Fruit fly (Drosophila melanogaster) whole organism, embryonic: ENCODE results near the gene CG6052.

Experiments
- B-H1 ChIP-seq: fragments of 200-800 bp; sonication (Bioruptor generic); IDR thresholded peaks from 3 replicates; pipeline ENCODE4 v1.3.6; 2022; ENCODE audit warnings: missing biosample characterization, missing genetic modification characterization
- CG10543 ChIP-seq: fragments of 200-800 bp; sonication (Bioruptor generic); optimal IDR thresholded peaks from 3 replicates; lab custom pipeline; 2017; ENCODE audit warnings: missing biosample characterization, mild to moderate bottlenecking, missing genetic modification characterization, moderate library complexity
- CG10979 ChIP-seq: fragments of 200-800 bp; sonication (Bioruptor generic); optimal IDR thresholded peaks from 2 replicates; lab custom pipeline; 2018; ENCODE audit warnings: missing biosample characterization, mild to moderate bottlenecking, missing genetic modification characterization, moderate library complexity
- CG12155 ChIP-seq: fragments of 200-800 bp; sonication (Bioruptor generic); optimal IDR thresholded peaks from 3 replicates; lab custom pipeline; 2016; ENCODE audit warnings: missing biosample characterization, missing genetic modification characterization
- CG12299 ChIP-seq: fragments of 200-800 bp; sonication (Bioruptor generic); optimal IDR thresholded peaks from 2 replicates; lab custom pipeline; 2018; ENCODE audit warnings: missing biosample characterization, mild to moderate bottlenecking, missing genetic modification characterization
- CG17568 ChIP-seq: fragments of 200-800 bp; sonication (Bioruptor generic); optimal IDR thresholded peaks from 2 replicates; lab custom pipeline; 2018; ENCODE audit warnings: missing biosample characterization, mild to moderate bottlenecking, missing genetic modification characterization, moderate library complexity
- CG17912 ChIP-seq: fragments of 200-800 bp; sonication (Bioruptor generic); optimal IDR thresholded peaks from 2 replicates; lab custom pipeline; 2018; ENCODE audit warnings: missing biosample characterization, mild to moderate bottlenecking, missing genetic modification characterization
- CG2129 ChIP-seq: fragments of 200-800 bp; sonication (Bioruptor generic); IDR thresholded peaks from 2 replicates; pipeline ENCODE4 v1.3.6; 2022; ENCODE audit warnings: missing biosample characterization, missing genetic modification characterization; ENCODE audit not compliant: partially characterized antibody
- CG3065 ChIP-seq: fragments of 200-800 bp; sonication (Bioruptor generic); optimal IDR thresholded peaks from 2 replicates; lab custom pipeline; 2016; ENCODE audit warnings: missing biosample characterization, missing genetic modification characterization
- CG33213 ChIP-seq: fragments of 200-800 bp; sonication (Bioruptor generic); optimal IDR thresholded peaks from 3 replicates; lab custom pipeline; 2016; ENCODE audit warnings: missing biosample characterization, missing genetic modification characterization
- CG3726 ChIP-seq: fragments of 200-800 bp; sonication (Bioruptor generic); IDR thresholded peaks from 3 replicates; pipeline ENCODE4, ENCODE4 v1.3.6; 2022; ENCODE audit warnings: missing biosample characterization, missing genetic modification characterization
- CG4404 ChIP-seq: fragments of 200-800 bp; sonication (Bioruptor generic); IDR thresholded peaks from 2 replicates; pipeline ENCODE4 v1.3.6; 2022; ENCODE audit warnings: missing biosample characterization, missing genetic modification characterization
- CG4854 ChIP-seq: fragments of 200-800 bp; sonication (Bioruptor generic); optimal IDR thresholded peaks from 2 replicates; lab custom pipeline; 2016; ENCODE audit warnings: missing biosample characterization, missing genetic modification characterization, inconsistent platforms
- CG8359 ChIP-seq: fragments of 200-800 bp; sonication (Bioruptor generic); optimal IDR thresholded peaks from 2 replicates; lab custom pipeline; 2017; ENCODE audit warnings: missing biosample characterization, mild to moderate bottlenecking, missing genetic modification characterization, borderline replicate concordance
- CHES-1-like ChIP-seq: fragments of 200-800 bp; sonication (Bioruptor generic); optimal IDR thresholded peaks from 2 replicates; lab custom pipeline; 2016; ENCODE audit warnings: missing biosample characterization, missing genetic modification characterization
- Eip74EF ChIP-seq, 2 experiments: fragments of 200-800 bp in 1 of 2; fragments of >200 bp in 1 of 2; sonication (Bioruptor generic) in 1 of 2; optimal IDR thresholded peaks; 2 replicates each; lab custom pipeline; 2017 to 2019; ENCODE audit warnings: missing biosample characterization in 2 of 2, missing genetic modification characterization in 2 of 2, mild to moderate bottlenecking in 1 of 2, moderate library complexity in 1 of 2
- Fer3 ChIP-seq: fragments of 200-800 bp; sonication (Bioruptor generic); optimal IDR thresholded peaks from 2 replicates; lab custom pipeline; 2018; ENCODE audit warnings: missing biosample characterization, mild to moderate bottlenecking, missing genetic modification characterization, moderate library complexity
- HLH54F ChIP-seq: fragments of 200-800 bp; sonication (Bioruptor generic); optimal IDR thresholded peaks from 3 replicates; lab custom pipeline; 2016; ENCODE audit warnings: missing biosample characterization, missing genetic modification characterization
- Hmr ChIP-seq: fragments of 200-800 bp; sonication (Bioruptor generic); optimal IDR thresholded peaks from 3 replicates; lab custom pipeline; 2017; ENCODE audit warnings: mild to moderate bottlenecking, missing biosample characterization, missing genetic modification reagents, missing genetic modification characterization
- Hmx ChIP-seq: fragments of 200-800 bp; sonication (Bioruptor generic); optimal IDR thresholded peaks from 2 replicates; lab custom pipeline; 2016; ENCODE audit warnings: missing biosample characterization, missing genetic modification characterization
- MBD-R2 ChIP-seq: fragments of 200-800 bp; sonication (Bioruptor generic); IDR thresholded peaks from 2 replicates; pipeline ENCODE4 v1.3.6; 2022; ENCODE audit warnings: missing biosample characterization, missing genetic modification characterization
- MTF-1 ChIP-seq: fragments of 200-800 bp; sonication (Bioruptor generic); optimal IDR thresholded peaks from 2 replicates; lab custom pipeline; 2018; ENCODE audit warnings: missing biosample characterization, mild to moderate bottlenecking, missing genetic modification characterization, borderline replicate concordance
- Meics ChIP-seq: fragments of 200-800 bp; sonication (Bioruptor generic); optimal IDR thresholded peaks from 2 replicates; lab custom pipeline; 2017; ENCODE audit warnings: missing biosample characterization, mild to moderate bottlenecking, missing genetic modification characterization
- NK7.1 ChIP-seq: fragments of 200-800 bp; sonication (Bioruptor generic); optimal IDR thresholded peaks from 3 replicates; lab custom pipeline; 2016; ENCODE audit warnings: missing biosample characterization, missing genetic modification characterization
- NfI ChIP-seq: fragments of 200-800 bp; sonication (Bioruptor generic); optimal IDR thresholded peaks from 3 replicates; lab custom pipeline; 2018; ENCODE audit warnings: missing biosample characterization, mild to moderate bottlenecking, missing genetic modification characterization, moderate library complexity
- Ssrp ChIP-seq: fragments of 200-800 bp; sonication (Bioruptor generic); optimal IDR thresholded peaks from 2 replicates; lab custom pipeline; 2018; ENCODE audit warnings: missing biosample characterization, mild to moderate bottlenecking, missing genetic modification characterization, moderate library complexity
- ase ChIP-seq: fragments of 200-800 bp; sonication (Bioruptor generic); IDR thresholded peaks from 3 replicates; pipeline ENCODE4 v1.3.6; 2022; ENCODE audit warnings: missing biosample characterization, missing genetic modification characterization
- az2 ChIP-seq: fragments of 200-800 bp; sonication (Bioruptor generic); optimal IDR thresholded peaks from 3 replicates; lab custom pipeline; 2016; ENCODE audit warnings: missing biosample characterization, missing genetic modification characterization
- bbx ChIP-seq: fragments of 200-800 bp; sonication (Bioruptor generic); IDR thresholded peaks from 2 replicates; pipeline ENCODE4 v1.3.6; 2022; ENCODE audit warnings: missing biosample characterization, missing genetic modification characterization; ENCODE audit not compliant: partially characterized antibody
- bcd ChIP-seq: fragments of 200-800 bp; sonication (Bioruptor generic); optimal IDR thresholded peaks from 2 replicates; lab custom pipeline; 2017; ENCODE audit warnings: missing biosample characterization, mild to moderate bottlenecking, missing genetic modification characterization
- chif ChIP-seq, 2 experiments: fragments of 200-800 bp; sonication (Bioruptor generic); optimal IDR thresholded peaks; 3 replicates each; lab custom pipeline; 2016; ENCODE audit warnings: missing biosample characterization in 2 of 2, missing genetic modification characterization in 2 of 2
- da ChIP-seq: fragments of 200-800 bp; sonication (Bioruptor generic); optimal IDR thresholded peaks from 2 replicates; lab custom pipeline; 2016; ENCODE audit warnings: missing biosample characterization, missing genetic modification characterization
- dmrt99B ChIP-seq: fragments of 200-800 bp; sonication (Bioruptor generic); optimal IDR thresholded peaks from 2 replicates; lab custom pipeline; 2018; ENCODE audit warnings: missing biosample characterization, mild to moderate bottlenecking, missing genetic modification characterization, moderate library complexity
- dysf ChIP-seq: fragments of 200-800 bp; sonication (Bioruptor generic); IDR thresholded peaks from 3 replicates; pipeline ENCODE4 v1.3.6; 2022; ENCODE audit warnings: missing biosample characterization, missing genetic modification characterization
- emc ChIP-seq: fragments of 200-800 bp; sonication (Bioruptor generic); optimal IDR thresholded peaks from 2 replicates; lab custom pipeline; 2016; ENCODE audit warnings: missing biosample characterization, missing genetic modification characterization
- fd64A ChIP-seq: fragments of 200-800 bp; sonication (Bioruptor generic); optimal IDR thresholded peaks from 3 replicates; lab custom pipeline; 2018; ENCODE audit warnings: missing biosample characterization, mild to moderate bottlenecking, missing genetic modification characterization
- gfzf ChIP-seq: fragments of 200-800 bp; sonication (Bioruptor generic); optimal IDR thresholded peaks from 2 replicates; lab custom pipeline; 2016; ENCODE audit warnings: missing biosample characterization, mild to moderate bottlenecking, missing genetic modification characterization, moderate library complexity
- lab ChIP-seq: fragments of 200-800 bp; sonication (Bioruptor generic); optimal IDR thresholded peaks from 3 replicates; lab custom pipeline; 2017; ENCODE audit warnings: missing biosample characterization, missing genetic modification characterization, mild to moderate bottlenecking, moderate library complexity, missing genetic modification reagents
- lilli ChIP-seq: fragments of 200-800 bp; sonication (Bioruptor generic); optimal IDR thresholded peaks from 3 replicates; lab custom pipeline; 2016; ENCODE audit warnings: missing biosample characterization, missing genetic modification characterization
- odd ChIP-seq: fragments of 200-800 bp; sonication (Bioruptor generic); optimal IDR thresholded peaks from 2 replicates; lab custom pipeline; 2017; ENCODE audit warnings: missing biosample characterization, mild to moderate bottlenecking, missing genetic modification characterization
- peb ChIP-seq: fragments of 200-800 bp; sonication (Bioruptor generic); IDR thresholded peaks from 2 replicates; pipeline ENCODE4 v1.3.6; 2022; ENCODE audit warnings: missing biosample characterization, missing genetic modification characterization
- pho ChIP-seq: fragments of 200-800 bp; sonication (Bioruptor generic); optimal IDR thresholded peaks from 2 replicates; lab custom pipeline; 2016; ENCODE audit warnings: missing biosample characterization, missing genetic modification characterization
- pros ChIP-seq: fragments of 200-800 bp; sonication (Bioruptor generic); optimal IDR thresholded peaks from 3 replicates; lab custom pipeline; 2019; ENCODE audit warnings: missing biosample characterization, mild to moderate bottlenecking, missing genetic modification characterization, moderate library complexity
- psq ChIP-seq: fragments of 200-800 bp; sonication (Bioruptor generic); optimal IDR thresholded peaks from 2 replicates; lab custom pipeline; 2017; ENCODE audit warnings: missing biosample characterization, missing genetic modification characterization
- schlank ChIP-seq: fragments of 200-800 bp; sonication (Bioruptor generic); optimal IDR thresholded peaks from 2 replicates; lab custom pipeline; 2018; ENCODE audit warnings: missing biosample characterization, mild to moderate bottlenecking, missing genetic modification characterization
- shn ChIP-seq: fragments of 200-800 bp; sonication (Bioruptor generic); optimal IDR thresholded peaks from 3 replicates; lab custom pipeline; 2016; ENCODE audit warnings: missing biosample characterization, missing genetic modification characterization
- sim ChIP-seq: fragments of 200-800 bp; sonication (Bioruptor generic); IDR thresholded peaks from 2 replicates; pipeline ENCODE4 v1.3.6; 2022; ENCODE audit warnings: missing biosample characterization, missing genetic modification characterization
- sna ChIP-seq: fragments of 200-800 bp; sonication (Bioruptor generic); IDR thresholded peaks from 2 replicates; pipeline ENCODE4 v1.3.6; 2022; ENCODE audit warnings: missing biosample characterization, missing genetic modification characterization; ENCODE audit not compliant: partially characterized antibody
- so ChIP-seq: fragments of 200-800 bp; sonication (Bioruptor generic); IDR thresholded peaks from 3 replicates; pipeline ENCODE4 v1.3.6; 2022; ENCODE audit warnings: missing biosample characterization, missing genetic modification characterization
- z ChIP-seq: fragments of 200-800 bp; sonication (Bioruptor generic); IDR thresholded peaks from 3 replicates; pipeline ENCODE4 v1.3.6; 2022; ENCODE audit warnings: missing biosample characterization, missing genetic modification characterization
- zfh2 ChIP-seq: fragments of 200-800 bp; sonication (Bioruptor generic); optimal IDR thresholded peaks from 2 replicates; lab custom pipeline; 2016; ENCODE audit warnings: missing biosample characterization, missing genetic modification characterization

The CG6052 gene

dm6 chr3L:17740471-17740870 lies 11.3 kb upstream of the CG6052 start, which contains the start of gene CG7460:
Gene CG7460 (plus strand): TSS chr3L:17740540.
- TF ChIP-seq da (GFP tag; lab: Kevin White, UChicago) (no peak), schlank (tag; lab: Kevin White, UChicago) (no peak), NfI (no peak), az2 (no peak), so (GFP tag; lab: Robert Waterston, UW) (no peak), CG4404 (GFP tag; lab: Robert Waterston, UW) (no peak), Hmx (GFP tag; lab: Kevin White, UChicago) (no peak), CG10543 (GFP tag; lab: Kevin White, UChicago) (no peak), bbx (GFP tag; lab: Robert Waterston, UW) (no peak), MTF-1 (GFP tag; lab: Kevin White, UChicago) (peak; percentile 11), CG8359 (no peak), fd64A (GFP tag; lab: Kevin White, UChicago) (peak; percentile 37), CG12299 (tag; lab: Kevin White, UChicago) (peak; percentile 38), bcd (GFP tag; lab: Kevin White, UChicago) (no peak), B-H1 (GFP tag; lab: Robert Waterston, UW) (no peak), Ssrp (tag; lab: Kevin White, UChicago) (no peak), Meics (no peak), zfh2 (GFP tag; lab: Kevin White, UChicago) (no peak), sna (GFP tag; lab: Robert Waterston, UW) (peak; percentile 28; the same call in 1 of the 2 replicates), CG33213 (GFP tag; lab: Kevin White, UChicago) (no peak), NK7.1 (no peak), psq (GFP tag; lab: Kevin White, UChicago) (no peak), odd (peak; percentile 45), peb (GFP tag; lab: Robert Waterston, UW) (no peak), shn (GFP tag; lab: Kevin White, UChicago) (no peak), dysf (GFP tag; lab: Robert Waterston, UW) (no peak), CG10979 (tag; lab: Kevin White, UChicago) (no peak), CG17568 (peak; percentile 50), CG4854 (no peak), HLH54F (GFP tag; lab: Kevin White, UChicago) (no peak), lab (GFP tag; lab: Kevin White, UChicago) (peak; percentile 44), Eip74EF (GFP tag; optimal IDR thresholded peaks at IDR 0.05; lab: Kevin White, UChicago) (no peak), lilli (GFP tag; lab: Kevin White, UChicago) (no peak), CG12155 (GFP tag; lab: Kevin White, UChicago) (no peak), CG3065 (GFP tag; lab: Kevin White, UChicago) (no peak), MBD-R2 (GFP tag; lab: Robert Waterston, UW) (no peak), z (GFP tag; lab: Robert Waterston, UW) (0 out of 3 replicates have a peak, but pooled peaks have one; percentile 13), gfzf (GFP tag; lab: Kevin White, UChicago) (no peak), ase (GFP tag; lab: Robert Waterston, UW) (no peak), pho (GFP tag; lab: Kevin White, UChicago) (no peak), Fer3 (no peak), CG17912 (GFP tag; lab: Kevin White, UChicago) (peak; percentile 50), pros (GFP tag; lab: Kevin White, UChicago) (no peak), sim (0 out of 2 replicates have a peak, but pooled peaks have one; percentile 11), emc (GFP tag; lab: Kevin White, UChicago) (no peak), dmrt99B (no peak), CG2129 (GFP tag; lab: Robert Waterston, UW) (no peak), CG3726 (GFP tag; lab: Robert Waterston, UW) (no peak), chif (GFP tag; optimal IDR thresholded peaks at IDR 0.05; lab: Kevin White, UChicago) (no peak), CHES-1-like (no peak), Hmr (GFP tag; lab: Kevin White, UChicago) (peak; percentile 10)
